Worm (Caenorhabditis elegans) whole organism, mixed stage, embryonic: ENCODE data around the gene F16H6.9.

Experiments
- lin-13 ChIP-seq: fragments of 150-350 bp; optimal IDR thresholded peaks from 2 replicates; lab custom pipeline; 2014; ENCODE audit warnings: missing biosample characterization, missing genetic modification characterization
- lsy-2 ChIP-seq: fragments of 150-350 bp; optimal IDR thresholded peaks from 2 replicates; lab custom pipeline; 2014; ENCODE audit warnings: missing biosample characterization, missing genetic modification characterization
- mep-1 ChIP-seq: fragments of 150-350 bp; optimal IDR thresholded peaks from 2 replicates; lab custom pipeline; 2017; ENCODE audit warnings: missing biosample characterization, missing genetic modification reagents, missing genetic modification characterization, inconsistent platforms
- nhr-237 ChIP-seq: fragments of 150-350 bp; optimal IDR thresholded peaks from 2 replicates; lab custom pipeline; 2014; ENCODE audit warnings: missing biosample characterization, missing genetic modification characterization
- nhr-76 ChIP-seq: sonication (generic microtip); optimal IDR thresholded peaks from 2 replicates; lab custom pipeline; 2017; ENCODE audit warnings: missing biosample characterization, missing genetic modification characterization
- pha-4 ChIP-seq: fragments of 150-350 bp; optimal IDR thresholded peaks from 2 replicates; lab custom pipeline; 2018; ENCODE audit warnings: missing biosample characterization, missing genetic modification reagents, missing genetic modification characterization
- sem-2 ChIP-seq: fragments of 200-800 bp; sonication (Bioruptor generic); optimal IDR thresholded peaks from 2 replicates; lab custom pipeline; 2018; ENCODE audit warnings: mild to moderate bottlenecking, missing genetic modification characterization, missing compliant biosample characterization
- unc-120 ChIP-seq: sonication (generic microtip); optimal IDR thresholded peaks from 2 replicates; lab custom pipeline; 2017; ENCODE audit warnings: missing genetic modification characterization, missing compliant biosample characterization; ENCODE audit not compliant: poor library complexity, severe bottlenecking

- TF ChIP-seq nhr-237, result no peak
- TF ChIP-seq unc-120 (tag; lab: Kevin White, UChicago), result no peak
- TF ChIP-seq lin-13 (tag; lab: Kevin White, UChicago), result no peak
- no peak for TF ChIP-seq lsy-2 (tag; lab: Kevin White, UChicago)
- TF ChIP-seq mep-1 (tag; lab: Kevin White, UChicago), result no peak
- no peak for TF ChIP-seq sem-2
- TF ChIP-seq nhr-76, result no peak
- no peak for TF ChIP-seq pha-4 (tag; lab: Kevin White, UChicago)
Observed at ce11 chrV:18253494-18253893, 36.6 kb downstream of the F16H6.9 start, which contains the start of gene R10E8.2.
